Worm (Caenorhabditis elegans): ENCODE results near the gene R08C7.4.

The R08C7.4 gene

ce11 chrIV:4472418-4473173 lies 37.8 kb downstream of the R08C7.4 start (continued):
- TF ChIP-seq efl-3 (GFP tag; optimal IDR thresholded peaks at IDR 0.05) (no peak), jun-1 (tag; optimal IDR thresholded peaks at IDR 0.05) (no peak), ceh-88 (GFP tag; IDR thresholded peaks at IDR 0.05) (0 out of 2 replicates have a peak, but pooled peaks have one; percentile 32), ztf-4 (tag; optimal IDR thresholded peaks at IDR 0.05) (peak; percentile 30), aly-2 (tag; optimal IDR thresholded peaks at IDR 0.05) (no peak), tbx-2 (tag; optimal IDR thresholded peaks at IDR 0.05) (peak; percentile 25), ceh-82 (tag; optimal IDR thresholded peaks at IDR 0.05) (no peak), nhr-19 (GFP tag; conservative IDR thresholded peaks at IDR 0.05) (peak; percentile 50), nhr-11 (tag; optimal IDR thresholded peaks at IDR 0.05) (no peak), lir-3 (tag; optimal IDR thresholded peaks at IDR 0.05; ENCODE audit: poor library complexity) (no peak), sox-4 (tag; optimal IDR thresholded peaks at IDR 0.05) (no peak), irx-1 (tag; optimal IDR thresholded peaks at IDR 0.05) (no peak), mep-1 (tag; optimal IDR thresholded peaks at IDR 0.05) (peak; percentile 45), ceh-90 (tag; optimal IDR thresholded peaks at IDR 0.05) (no peak), unc-86 (tag; optimal IDR thresholded peaks at IDR 0.05) (no peak), lsy-2 (tag; optimal IDR thresholded peaks at IDR 0.05) (peak in 1 of 2 experiments; percentile 62), grh-1 (GFP tag; IDR thresholded peaks at IDR 0.05) (0 out of 2 replicates have a peak, but pooled peaks have one; percentile 29), mef-2 (tag; optimal IDR thresholded peaks at IDR 0.05) (no peak), lin-15B (tag; optimal IDR thresholded peaks at IDR 0.05) (no peak), dsc-1 (tag; optimal IDR thresholded peaks at IDR 0.05) (no peak), nhr-90 (tag; optimal IDR thresholded peaks at IDR 0.05; ENCODE audit: poor library complexity) (peak; percentile 71), nhr-84 (tag; optimal IDR thresholded peaks at IDR 0.05) (no peak), sup-37 (GFP tag; optimal IDR thresholded peaks at IDR 0.05) (no peak), snu-23 (GFP tag; optimal IDR thresholded peaks at IDR 0.05) (peak; percentile 80), pag-3 (tag; optimal IDR thresholded peaks at IDR 0.05; ENCODE audit: borderline replicate concordance, insufficient read depth) (peak; percentile 42), efl-1 (optimal IDR thresholded peaks at IDR 0.05) (peak in 1 of 2 experiments; percentile 23), efl-1 (GFP tag; optimal IDR thresholded peaks at IDR 0.05 in 1 of 2) (peak; percentile 37 to 93), fkh-8 (tag; optimal IDR thresholded peaks at IDR 0.05) (no peak), sptf-1 (tag; optimal IDR thresholded peaks at IDR 0.05) (no peak), zag-1 (tag; optimal IDR thresholded peaks at IDR 0.05) (no peak), aha-1 (tag; optimal IDR thresholded peaks at IDR 0.05) (no peak), unc-62 (GFP tag; optimal IDR thresholded peaks at IDR 0.05) (no peak), ama-1 (optimal IDR thresholded peaks at IDR 0.05) (peak; percentile 36), nhr-71 (tag; optimal IDR thresholded peaks at IDR 0.05) (peak; percentile 77), unc-98 (GFP tag; IDR thresholded peaks at IDR 0.05) (no peak), snpc-4 (tag; optimal IDR thresholded peaks at IDR 0.05) (no peak), nhr-20 (tag; optimal IDR thresholded peaks at IDR 0.05) (peak; percentile 86), ceh-8 (GFP tag; optimal IDR thresholded peaks at IDR 0.05) (no peak), fos-1 (tag; optimal IDR thresholded peaks at IDR 0.05) (no peak), rnt-1 (tag; optimal IDR thresholded peaks at IDR 0.05) (peak; percentile 28), hlh-4 (tag; optimal IDR thresholded peaks at IDR 0.05) (no peak), mab-9 (GFP tag; IDR thresholded peaks at IDR 0.05) (no peak)

ce11 chrIV:4473767-4474166 lies 38.9 kb downstream of the R08C7.4 start:
- TF ChIP-seq efl-1 (optimal IDR thresholded peaks at IDR 0.05), result no peak
- TF ChIP-seq efl-1 (GFP tag; optimal IDR thresholded peaks at IDR 0.05 in 1 of 2), result peak in 1 of 2 experiments; percentile 55
- no peak for TF ChIP-seq blmp-1 (tag; optimal IDR thresholded peaks at IDR 0.05)
- TF ChIP-seq fkh-8 (tag; optimal IDR thresholded peaks at IDR 0.05), result no peak
- no peak for TF ChIP-seq vab-15 (tag; optimal IDR thresholded peaks at IDR 0.05)
- no peak for TF ChIP-seq nhr-47 (tag; optimal IDR thresholded peaks at IDR 0.05)
- TF ChIP-seq nhr-85 (tag), result peak; percentile 1
- no peak for TF ChIP-seq pqm-1 (tag; optimal IDR thresholded peaks at IDR 0.05)
- no peak for TF ChIP-seq unc-86 (tag; optimal IDR thresholded peaks at IDR 0.05)
- TF ChIP-seq nhr-71 (tag; optimal IDR thresholded peaks at IDR 0.05), result peak; percentile 30
- no peak for TF ChIP-seq ama-1 (optimal IDR thresholded peaks at IDR 0.05)
- TF ChIP-seq nhr-19 (GFP tag; conservative IDR thresholded peaks at IDR 0.05), result peak; percentile 27; the same call in 1 of the 2 replicates
- no peak for TF ChIP-seq hlh-4 (tag; optimal IDR thresholded peaks at IDR 0.05)
- peak; percentile 45 for TF ChIP-seq lin-14 (GFP tag; optimal IDR thresholded peaks at IDR 0.05)
- TF ChIP-seq elt-3 (tag; optimal IDR thresholded peaks at IDR 0.05), result no peak
- no peak for TF ChIP-seq nhr-84 (tag; optimal IDR thresholded peaks at IDR 0.05)
- TF ChIP-seq ztf-11 (tag; optimal IDR thresholded peaks at IDR 0.05), result no peak
